Fruit fly (Drosophila melanogaster): ENCODE data around the gene Mitofilin.

Mitofilin gene

dm6 chr3R:22049134-22049796 lies 26.1 kb upstream of the Mitofilin start (continued):
- TF ChIP-seq CG4707 (GFP tag; optimal IDR thresholded peaks at IDR 0.05), result peak; percentile 62
- no peak for TF ChIP-seq CG13287 (GFP tag; IDR thresholded peaks at IDR 0.05; ENCODE audit: partially characterized antibody)
- TF ChIP-seq pzg (GFP tag; optimal IDR thresholded peaks at IDR 0.05), result no peak
- TF ChIP-seq CG9817 (tag; optimal IDR thresholded peaks at IDR 0.05), result peak; percentile 77
- TF ChIP-seq exex (tag; optimal IDR thresholded peaks at IDR 0.05), result peak; percentile 38
- peak; percentile 58 for TF ChIP-seq CG12942 (GFP tag; optimal IDR thresholded peaks at IDR 0.05)
- TF ChIP-seq CG2712 (tag; optimal IDR thresholded peaks at IDR 0.05), result peak; percentile 88
- TF ChIP-seq Ptx1 (GFP tag; IDR thresholded peaks at IDR 0.05), result peak; percentile 89
- peak; percentile 51 for TF ChIP-seq CG17802 (tag; optimal IDR thresholded peaks at IDR 0.05)
- TF ChIP-seq Poxn (GFP tag; IDR thresholded peaks at IDR 0.05), result no peak
- no peak for TF ChIP-seq pfk (GFP tag; optimal IDR thresholded peaks at IDR 0.05)
- peak; percentile 82 for TF ChIP-seq CG18262 (tag; optimal IDR thresholded peaks at IDR 0.05)
- peak; percentile 84 for TF ChIP-seq CG14441 (GFP tag; IDR thresholded peaks at IDR 0.05)
- TF ChIP-seq CG10321 (GFP tag; IDR thresholded peaks at IDR 0.05), result peak; percentile 66
- TF ChIP-seq CG7839 (tag; optimal IDR thresholded peaks at IDR 0.05), result peak; percentile 85
- TF ChIP-seq al (GFP tag; IDR thresholded peaks at IDR 0.05), result peak; percentile 59; the same call in 1 of the 2 replicates
- TF ChIP-seq CG4820 (GFP tag; optimal IDR thresholded peaks at IDR 0.05), result peak; percentile 63
- TF ChIP-seq ara (GFP tag; IDR thresholded peaks at IDR 0.05), result peak; percentile 74; the same call in 1 of the 2 replicates
- TF ChIP-seq CG11560 (tag; IDR thresholded peaks at IDR 0.05), result peak; percentile 36; the same call in 1 of the 3 replicates
- TF ChIP-seq kay (GFP tag; optimal IDR thresholded peaks at IDR 0.05), result peak; percentile 80
- TF ChIP-seq CG4424 (GFP tag; optimal IDR thresholded peaks at IDR 0.05), result peak; percentile 76
- 0 out of 4 replicates have a peak, but pooled peaks have one; percentile 12 for TF ChIP-seq Dll (GFP tag; IDR thresholded peaks at IDR 0.05; ENCODE audit: partially characterized antibody)
- TF ChIP-seq Sox100B (GFP tag; optimal IDR thresholded peaks at IDR 0.05), result peak; percentile 61
- peak; percentile 82 for TF ChIP-seq ken (GFP tag; IDR thresholded peaks at IDR 0.05)
- TF ChIP-seq Hr39 (optimal IDR thresholded peaks at IDR 0.05), result no peak
- TF ChIP-seq CG17829 (tag; optimal IDR thresholded peaks at IDR 0.05), result peak; percentile 84
- TF ChIP-seq jigr1 (GFP tag; IDR thresholded peaks at IDR 0.05), result peak; percentile 44; the same call in 1 of the 3 replicates
- TF ChIP-seq Dbx (GFP tag; IDR thresholded peaks at IDR 0.05), result peak; percentile 81
- TF ChIP-seq CG1603 (tag; optimal IDR thresholded peaks at IDR 0.05), result peak; percentile 87
- TF ChIP-seq z (GFP tag; IDR thresholded peaks at IDR 0.05), result no peak
- peak; percentile 72 for TF ChIP-seq salm (tag; optimal IDR thresholded peaks at IDR 0.05)
- TF ChIP-seq Tbp (GFP tag; optimal IDR thresholded peaks at IDR 0.05), result no peak
- peak; percentile 84 for TF ChIP-seq CG12391 (tag; optimal IDR thresholded peaks at IDR 0.05)
- TF ChIP-seq CG14965 (GFP tag; optimal IDR thresholded peaks at IDR 0.05; ENCODE audit: borderline replicate concordance), result peak; percentile 32
- TF ChIP-seq slbo (GFP tag; IDR thresholded peaks at IDR 0.05), result peak; percentile 84
- peak; percentile 72 for TF ChIP-seq seq (GFP tag; IDR thresholded peaks at IDR 0.05)
- TF ChIP-seq Myb (GFP tag; optimal IDR thresholded peaks at IDR 0.05), result peak; percentile 62
- TF ChIP-seq ssp (GFP tag; IDR thresholded peaks at IDR 0.05), result no peak; the same call in 1 of the 2 replicates
- no peak for TF ChIP-seq tll (GFP tag; optimal IDR thresholded peaks at IDR 0.05)
- TF ChIP-seq stc (GFP tag; IDR thresholded peaks at IDR 0.05), result peak; percentile 75
- TF ChIP-seq zfh1 (GFP tag; IDR thresholded peaks at IDR 0.05), result peak; percentile 81
- peak; percentile 68 for TF ChIP-seq pum (GFP tag; optimal IDR thresholded peaks at IDR 0.05)
- peak; percentile 41 for TF ChIP-seq D19B (GFP tag; optimal IDR thresholded peaks at IDR 0.05)
- peak; percentile 80 for TF ChIP-seq CoRest (tag; optimal IDR thresholded peaks at IDR 0.05)
- TF ChIP-seq dysf (GFP tag; IDR thresholded peaks at IDR 0.05), result peak; percentile 87
- no peak for TF ChIP-seq luna (GFP tag; optimal IDR thresholded peaks at IDR 0.05)
- peak; percentile 74 for TF ChIP-seq eyg (GFP tag; optimal IDR thresholded peaks at IDR 0.05)
- TF ChIP-seq pita (GFP tag; optimal IDR thresholded peaks at IDR 0.05), result no peak
- no peak for TF ChIP-seq cg (GFP tag; optimal IDR thresholded peaks at IDR 0.05)
- TF ChIP-seq CG3838 (GFP tag; optimal IDR thresholded peaks at IDR 0.05), result peak; percentile 47

Data from whole organism, embryonic.